Fruit fly (Drosophila melanogaster) whole organism: ENCODE measurements around the gene Veneno.

ENCODE experiments used
- CG8478 ChIP-seq: fragments of >200 bp; optimal IDR thresholded peaks from 2 replicates; lab custom pipeline; 2018; ENCODE audit warnings: inconsistent platforms
- Dll ChIP-seq: fragments of >200 bp; optimal IDR thresholded peaks from 2 replicates; lab custom pipeline; 2017
- EcR ChIP-seq, 2 experiments: fragments of >200 bp; optimal IDR thresholded peaks; 2 replicates each; lab custom pipeline; 2017; ENCODE audit warnings: missing biosample characterization in 2 of 2, missing genetic modification characterization in 2 of 2, missing genetic modification reagents in 2 of 2
- pan ChIP-seq: fragments of >200 bp; optimal IDR thresholded peaks from 2 replicates; lab custom pipeline; 2017
- psq ChIP-seq: fragments of >200 bp; optimal IDR thresholded peaks from 2 replicates; lab custom pipeline; 2017
- usp ChIP-seq: fragments of >200 bp; optimal IDR thresholded peaks from 2 replicates; lab custom pipeline; 2017; ENCODE audit warnings: missing biosample characterization, missing genetic modification characterization, mixed read lengths

Veneno gene

dm6 chr3R:8349449-8350115 is 12.8 kb downstream of the Veneno start, which contains the start of gene Atg13:
Gene Atg13, plus strand, starts transcription at chr3R:8349815.
- TF ChIP-seq Dll (lab: Kevin White, UChicago), result no peak
- no peak for TF ChIP-seq CG8478
- TF ChIP-seq EcR (GFP tag; optimal IDR thresholded peaks at IDR 0.05; lab: Kevin White, UChicago), result no peak
- no peak for TF ChIP-seq usp (GFP tag; lab: Kevin White, UChicago)
- no peak for TF ChIP-seq pan (lab: Kevin White, UChicago)
- no peak for TF ChIP-seq psq (lab: Kevin White, UChicago)

dm6 chr3R:8349106-8349448 is 13.3 kb downstream of the Veneno start:
- no peak for TF ChIP-seq pan (lab: Kevin White, UChicago)
- no peak for TF ChIP-seq usp (GFP tag; lab: Kevin White, UChicago)
- TF ChIP-seq CG8478, result no peak
- TF ChIP-seq EcR (GFP tag; optimal IDR thresholded peaks at IDR 0.05; lab: Kevin White, UChicago), result no peak
- TF ChIP-seq psq (lab: Kevin White, UChicago), result no peak
- TF ChIP-seq Dll (lab: Kevin White, UChicago), result no peak

dm6 chr3R:8347835-8348234 is 14.5 kb downstream of the Veneno start:
- no peak for TF ChIP-seq Dll (lab: Kevin White, UChicago)
- no peak for TF ChIP-seq pan (lab: Kevin White, UChicago)
- no peak for TF ChIP-seq EcR (GFP tag; optimal IDR thresholded peaks at IDR 0.05; lab: Kevin White, UChicago)
- no peak for TF ChIP-seq psq (lab: Kevin White, UChicago)
- no peak for TF ChIP-seq CG8478
- TF ChIP-seq usp (GFP tag; lab: Kevin White, UChicago), result no peak

- TF ChIP-seq CG8478 (no peak), psq (lab: Kevin White, UChicago) (no peak), pan (lab: Kevin White, UChicago) (no peak), Dll (lab: Kevin White, UChicago) (no peak), EcR (GFP tag; optimal IDR thresholded peaks at IDR 0.05; lab: Kevin White, UChicago) (no peak), usp (GFP tag; lab: Kevin White, UChicago) (no peak)
Measured at dm6 chr3R:8347279-8347678, 15.1 kb downstream of the Veneno start, which contains the start of gene CG7352. Gene CG7352, plus strand, starts transcription at chr3R:8347579.

- no peak for TF ChIP-seq EcR (GFP tag; optimal IDR thresholded peaks at IDR 0.05; lab: Kevin White, UChicago)
- no peak for TF ChIP-seq CG8478
- TF ChIP-seq Dll (lab: Kevin White, UChicago), result no peak
- no peak for TF ChIP-seq usp (GFP tag; lab: Kevin White, UChicago)
- no peak for TF ChIP-seq pan (lab: Kevin White, UChicago)
- TF ChIP-seq psq (lab: Kevin White, UChicago), result no peak
Measured at dm6 chr3R:8344174-8344573, 18.2 kb downstream of the Veneno start, which contains the start of gene DppIII. Gene DppIII, plus strand, starts transcription at chr3R:8344400.

- TF ChIP-seq Dll (lab: Kevin White, UChicago) (no peak), usp (GFP tag; lab: Kevin White, UChicago) (no peak), psq (lab: Kevin White, UChicago) (no peak), CG8478 (no peak), pan (lab: Kevin White, UChicago) (no peak), EcR (GFP tag; optimal IDR thresholded peaks at IDR 0.05; lab: Kevin White, UChicago) (no peak)
Measured at dm6 chr3R:8343251-8343744, 19.1 kb downstream of the Veneno start, which contains the start of the genes PNKP and COX7AL. Gene PNKP, minus strand, starts transcription at chr3R:8343516. Gene COX7AL, plus strand, starts transcription at chr3R:8343669.

dm6 chr3R:8340675-8341275 is 21.6 kb downstream of the Veneno start, which contains the start of the genes COX7A and Arl2:
Gene COX7A, minus strand, starts transcription at chr3R:8341043.
Gene Arl2, plus strand, starts transcription at chr3R:8341100.
- TF ChIP-seq psq (lab: Kevin White, UChicago), result no peak
- TF ChIP-seq usp (GFP tag; lab: Kevin White, UChicago), result no peak
- TF ChIP-seq CG8478, result no peak
- TF ChIP-seq pan (lab: Kevin White, UChicago), result no peak
- no peak for TF ChIP-seq EcR (GFP tag; optimal IDR thresholded peaks at IDR 0.05; lab: Kevin White, UChicago)
- TF ChIP-seq Dll (lab: Kevin White, UChicago), result no peak

dm6 chr3R:8336012-8336567 is 26.3 kb downstream of the Veneno start:
- TF ChIP-seq pan (lab: Kevin White, UChicago), result no peak
- TF ChIP-seq EcR (GFP tag; optimal IDR thresholded peaks at IDR 0.05; lab: Kevin White, UChicago), result no peak
- no peak for TF ChIP-seq psq (lab: Kevin White, UChicago)
- no peak for TF ChIP-seq Dll (lab: Kevin White, UChicago)
- TF ChIP-seq usp (GFP tag; lab: Kevin White, UChicago), result no peak
- TF ChIP-seq CG8478, result no peak

- TF ChIP-seq CG8478, result no peak
- no peak for TF ChIP-seq pan (lab: Kevin White, UChicago)
- TF ChIP-seq EcR (GFP tag; optimal IDR thresholded peaks at IDR 0.05; lab: Kevin White, UChicago), result no peak
- no peak for TF ChIP-seq Dll (lab: Kevin White, UChicago)
- TF ChIP-seq usp (GFP tag; lab: Kevin White, UChicago), result no peak
- TF ChIP-seq psq (lab: Kevin White, UChicago), result no peak
Measured at dm6 chr3R:8334982-8335381, 27.4 kb downstream of the Veneno start.

dm6 chr3R:8334471-8334783 is 27.9 kb downstream of the Veneno start:
- TF ChIP-seq pan (lab: Kevin White, UChicago) (no peak), psq (lab: Kevin White, UChicago) (no peak), Dll (lab: Kevin White, UChicago) (no peak), CG8478 (no peak), EcR (GFP tag; optimal IDR thresholded peaks at IDR 0.05; lab: Kevin White, UChicago) (no peak), usp (GFP tag; lab: Kevin White, UChicago) (no peak)
